Worm (Caenorhabditis elegans): Measurements from ENCODE around the gene R155.3.

DNA sequence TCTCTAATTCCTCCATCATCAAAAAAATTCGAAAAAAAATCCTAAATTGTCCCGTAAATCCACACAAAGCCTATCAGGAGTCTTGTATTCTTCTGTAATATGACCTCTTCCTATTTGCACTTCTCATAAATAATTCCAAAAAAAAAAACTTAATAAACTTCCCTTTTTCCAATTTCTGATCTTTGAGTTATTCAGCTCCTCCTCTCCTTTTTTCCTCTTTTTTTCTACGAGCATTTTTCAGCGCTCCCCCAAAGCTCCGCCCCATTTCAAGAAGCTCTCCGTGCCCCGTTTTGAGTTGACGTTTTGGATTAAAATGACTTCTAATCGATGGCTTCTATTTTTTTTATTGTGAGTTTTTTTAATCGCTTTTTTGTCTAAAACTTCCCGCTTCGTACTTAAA, 21.0 kb upstream of the R155.3 start, which contains the start of gene lgc-42:
- TF ChIP-seq lin-35 (GFP tag; optimal IDR thresholded peaks at IDR 0.05) (no peak), lin-26 (GFP tag; IDR thresholded peaks at IDR 0.05) (no peak), lag-1 (GFP tag; IDR thresholded peaks at IDR 0.05) (no peak)

Measured in whole organism, young adult.